Fruit fly (Drosophila melanogaster): ENCODE results near the gene ninaG.

dm6 chr3R:11435537-11436234 lies 14.2 kb upstream of the ninaG start, which contains the start of the genes Exd2 and CG5281:
- TF ChIP-seq topi (GFP tag; optimal IDR thresholded peaks at IDR 0.05), result no peak
- TF ChIP-seq CG11294 (GFP tag; IDR thresholded peaks at IDR 0.05), result no peak
- TF ChIP-seq esn (GFP tag; optimal IDR thresholded peaks at IDR 0.05), result peak; percentile 62
- TF ChIP-seq dac (GFP tag; optimal IDR thresholded peaks at IDR 0.05), result no peak
- no peak for TF ChIP-seq OdsH (GFP tag; optimal IDR thresholded peaks at IDR 0.05)
- TF ChIP-seq Ets21C (GFP tag; optimal IDR thresholded peaks at IDR 0.05), result no peak
- TF ChIP-seq Smox (GFP tag; optimal IDR thresholded peaks at IDR 0.05), result no peak
- TF ChIP-seq CG32006 (GFP tag; optimal IDR thresholded peaks at IDR 0.05), result no peak
- TF ChIP-seq CG6854 (GFP tag; optimal IDR thresholded peaks at IDR 0.05), result no peak
- TF ChIP-seq CG10669 (GFP tag; optimal IDR thresholded peaks at IDR 0.05), result no peak
- TF ChIP-seq CG16779 (tag; optimal IDR thresholded peaks at IDR 0.05), result no peak

All from whole organism, prepupa.